Fruit fly (Drosophila melanogaster): Measurements from ENCODE around the gene CG42724.

The CG42724 gene

dm6 chr3R:6400710-6401521 lies 32.8 kb upstream of the CG42724 start (continued):
- peak; percentile 51 for TF ChIP-seq CG3281 (GFP tag; optimal IDR thresholded peaks at IDR 0.05)
- no peak for TF ChIP-seq CG32532 (GFP tag; IDR thresholded peaks at IDR 0.05)
- peak; percentile 59 for TF ChIP-seq abd-A (tag; optimal IDR thresholded peaks at IDR 0.05)
- TF ChIP-seq salm (tag; optimal IDR thresholded peaks at IDR 0.05) = peak; percentile 52
- no peak for TF ChIP-seq crc (GFP tag; optimal IDR thresholded peaks at IDR 0.05)
- TF ChIP-seq CG2678 (tag; optimal IDR thresholded peaks at IDR 0.05) = peak; percentile 51
- TF ChIP-seq pzg (GFP tag; optimal IDR thresholded peaks at IDR 0.05) = no peak
- TF ChIP-seq Mad (GFP tag; optimal IDR thresholded peaks at IDR 0.05) = no peak
- TF ChIP-seq tll (GFP tag; optimal IDR thresholded peaks at IDR 0.05) = no peak
- TF ChIP-seq aop (GFP tag; IDR thresholded peaks at IDR 0.05) = no peak
- peak; percentile 17 for TF ChIP-seq scrt (GFP tag; optimal IDR thresholded peaks at IDR 0.05)
- peak; percentile 48 for TF ChIP-seq Fer1 (GFP tag; optimal IDR thresholded peaks at IDR 0.05)
- TF ChIP-seq CG10209 (GFP tag; optimal IDR thresholded peaks at IDR 0.05) = no peak
- TF ChIP-seq Rfx (GFP tag; IDR thresholded peaks at IDR 0.05) = 0 out of 2 replicates have a peak, but pooled peaks have one; percentile 17
- TF ChIP-seq ato (GFP tag; IDR thresholded peaks at IDR 0.05; ENCODE audit: partially characterized antibody) = no peak
- peak; percentile 51 for TF ChIP-seq lab (GFP tag; optimal IDR thresholded peaks at IDR 0.05)
- no peak for TF ChIP-seq bigmax (GFP tag; optimal IDR thresholded peaks at IDR 0.05)
- no peak for TF ChIP-seq E2f2 (GFP tag; IDR thresholded peaks at IDR 0.05)
- TF ChIP-seq CG18476 (GFP tag; optimal IDR thresholded peaks at IDR 0.05) = no peak
- no peak for TF ChIP-seq btn (GFP tag; optimal IDR thresholded peaks at IDR 0.05)
- TF ChIP-seq Dp (GFP tag; optimal IDR thresholded peaks at IDR 0.05) = no peak
- no peak for TF ChIP-seq ap (GFP tag; IDR thresholded peaks at IDR 0.05)
- TF ChIP-seq CG31441 (GFP tag; IDR thresholded peaks at IDR 0.05) = no peak
- TF ChIP-seq CG1233 (GFP tag; optimal IDR thresholded peaks at IDR 0.05) = no peak
- peak; percentile 10 for TF ChIP-seq grau (tag; optimal IDR thresholded peaks at IDR 0.05)
- TF ChIP-seq E2f1 (GFP tag; IDR thresholded peaks at IDR 0.05) = no peak
- TF ChIP-seq zfh2 (GFP tag; optimal IDR thresholded peaks at IDR 0.05) = no peak
- TF ChIP-seq sug (tag; optimal IDR thresholded peaks at IDR 0.05) = peak; percentile 34
- TF ChIP-seq CG8924 (tag; optimal IDR thresholded peaks at IDR 0.05) = peak; percentile 41
- no peak for TF ChIP-seq Oaz (GFP tag; IDR thresholded peaks at IDR 0.05)
- peak; percentile 10 for TF ChIP-seq oc (tag; optimal IDR thresholded peaks at IDR 0.05)
- TF ChIP-seq CG17612 (GFP tag; IDR thresholded peaks at IDR 0.05) = no peak
- TF ChIP-seq CG1832 (GFP tag; optimal IDR thresholded peaks at IDR 0.05) = no peak
- TF ChIP-seq CG17568 (GFP tag; optimal IDR thresholded peaks at IDR 0.05) = peak; percentile 27
- no peak for TF ChIP-seq nmo (GFP tag; optimal IDR thresholded peaks at IDR 0.05)
- no peak for TF ChIP-seq stwl (tag; optimal IDR thresholded peaks at IDR 0.05)
- no peak for TF ChIP-seq CG8765 (GFP tag; IDR thresholded peaks at IDR 0.05)
- no peak for TF ChIP-seq CG7556 (GFP tag; optimal IDR thresholded peaks at IDR 0.05)
- TF ChIP-seq CG12071 (GFP tag; optimal IDR thresholded peaks at IDR 0.05) = peak; percentile 61
- TF ChIP-seq Bdp1 (GFP tag; optimal IDR thresholded peaks at IDR 0.05) = no peak
- TF ChIP-seq B-H1 (GFP tag; IDR thresholded peaks at IDR 0.05) = no peak
- TF ChIP-seq Trl (optimal IDR thresholded peaks at IDR 0.05) = no peak
- TF ChIP-seq Trl (GFP tag; optimal IDR thresholded peaks at IDR 0.05) = no peak
- peak; percentile 25 for TF ChIP-seq CG15601 (tag; optimal IDR thresholded peaks at IDR 0.05)
- TF ChIP-seq crol (GFP tag; IDR thresholded peaks at IDR 0.05) = no peak
- TF ChIP-seq HHEX (GFP tag; optimal IDR thresholded peaks at IDR 0.05) = peak; percentile 29
- no peak for TF ChIP-seq Neu2 (GFP tag; optimal IDR thresholded peaks at IDR 0.05; ENCODE audit: borderline replicate concordance)
- no peak for TF ChIP-seq hb (GFP tag; IDR thresholded peaks at IDR 0.05; ENCODE audit: partially characterized antibody)
- TF ChIP-seq Doc2 (GFP tag; IDR thresholded peaks at IDR 0.05) = no peak
